Fruit fly (Drosophila melanogaster) whole organism, embryonic: Measurements from ENCODE around the gene UQCR-Q.

Source experiments
- Abd-B ChIP-seq: fragments of 200-800 bp; sonication (Bioruptor generic); optimal IDR thresholded peaks from 2 replicates; lab custom pipeline; 2018; ENCODE audit warnings: missing biosample characterization, mild to moderate bottlenecking, missing genetic modification characterization, moderate library complexity
- Ada2b ChIP-seq: fragments of 200-800 bp; sonication (Bioruptor generic); IDR thresholded peaks from 2 replicates; pipeline ENCODE4 v1.3.6; 2022; ENCODE audit warnings: missing biosample characterization, missing genetic modification characterization
- Awh ChIP-seq: fragments of 200-800 bp; sonication (Bioruptor generic); IDR thresholded peaks from 2 replicates; pipeline ENCODE4, ENCODE4 v1.3.6; 2022; ENCODE audit warnings: missing biosample characterization, missing genetic modification characterization
- Bgb ChIP-seq: fragments of 200-800 bp; sonication (Bioruptor generic); IDR thresholded peaks from 2 replicates; pipeline ENCODE4 v1.3.6; 2022; ENCODE audit warnings: missing biosample characterization, missing genetic modification characterization; ENCODE audit not compliant: partially characterized antibody
- Bteb2 ChIP-seq: fragments of 200-800 bp; sonication (Bioruptor generic); optimal IDR thresholded peaks from 2 replicates; lab custom pipeline; 2016; ENCODE audit warnings: missing biosample characterization, missing genetic modification characterization
- CG10979 ChIP-seq: fragments of 200-800 bp; sonication (Bioruptor generic); optimal IDR thresholded peaks from 2 replicates; lab custom pipeline; 2018; ENCODE audit warnings: missing biosample characterization, mild to moderate bottlenecking, missing genetic modification characterization, moderate library complexity
- CG11456 ChIP-seq: fragments of 200-800 bp; sonication (Bioruptor generic); IDR thresholded peaks from 3 replicates; pipeline ENCODE4 v1.3.6; 2022; ENCODE audit warnings: missing biosample characterization, missing genetic modification characterization
- CG11560 ChIP-seq: fragments of 200-800 bp; sonication (Bioruptor generic); IDR thresholded peaks from 3 replicates; pipeline ENCODE4 v1.3.6; 2022; ENCODE audit warnings: missing biosample characterization, missing genetic modification characterization
- CG11723 ChIP-seq: fragments of 200-800 bp; sonication (Bioruptor generic); optimal IDR thresholded peaks from 2 replicates; lab custom pipeline; 2017; ENCODE audit warnings: missing biosample characterization, mild to moderate bottlenecking, missing genetic modification characterization
- CG13624 ChIP-seq: fragments of 200-800 bp; sonication (Bioruptor generic); optimal IDR thresholded peaks from 2 replicates; lab custom pipeline; 2016; ENCODE audit warnings: missing biosample characterization, missing genetic modification characterization
- CG14014 ChIP-seq: fragments of 200-800 bp; sonication (Bioruptor generic); IDR thresholded peaks from 2 replicates; pipeline ENCODE4 v1.3.6; 2022; ENCODE audit warnings: missing biosample characterization, missing genetic modification characterization
- CG14050 ChIP-seq: fragments of 200-800 bp; sonication (Bioruptor generic); IDR thresholded peaks from 3 replicates; pipeline ENCODE4 v1.3.6; 2022; ENCODE audit warnings: missing biosample characterization, missing genetic modification characterization
- CG14965 ChIP-seq: fragments of 200-800 bp; sonication (Bioruptor generic); optimal IDR thresholded peaks from 2 replicates; lab custom pipeline; 2016; ENCODE audit warnings: missing biosample characterization, missing genetic modification characterization, borderline replicate concordance
- CG17802 ChIP-seq: fragments of 200-800 bp; sonication (Bioruptor generic); optimal IDR thresholded peaks from 2 replicates; lab custom pipeline; 2018; ENCODE audit warnings: missing biosample characterization, mild to moderate bottlenecking, missing genetic modification characterization, moderate library complexity
- CG2202 ChIP-seq: fragments of 200-800 bp; sonication (Bioruptor generic); optimal IDR thresholded peaks from 2 replicates; lab custom pipeline; 2018; ENCODE audit warnings: missing biosample characterization, mild to moderate bottlenecking, missing genetic modification characterization
- CG3065 ChIP-seq: fragments of 200-800 bp; sonication (Bioruptor generic); optimal IDR thresholded peaks from 2 replicates; lab custom pipeline; 2016; ENCODE audit warnings: missing biosample characterization, missing genetic modification characterization
- CG31365 ChIP-seq: fragments of 200-800 bp; sonication (Bioruptor generic); optimal IDR thresholded peaks from 2 replicates; lab custom pipeline; 2018; ENCODE audit warnings: missing biosample characterization, mild to moderate bottlenecking, missing genetic modification characterization
- CG34422 ChIP-seq: fragments of 200-800 bp; sonication (Bioruptor generic); IDR thresholded peaks from 3 replicates; pipeline ENCODE4 v1.3.6; 2022; ENCODE audit warnings: missing biosample characterization, missing genetic modification characterization
- CG4854 ChIP-seq: fragments of 200-800 bp; sonication (Bioruptor generic); optimal IDR thresholded peaks from 2 replicates; lab custom pipeline; 2016; ENCODE audit warnings: missing biosample characterization, missing genetic modification characterization, inconsistent platforms
- CG6654 ChIP-seq: fragments of 200-800 bp; sonication (Bioruptor generic); optimal IDR thresholded peaks from 2 replicates; lab custom pipeline; 2017; ENCODE audit warnings: missing biosample characterization, mild to moderate bottlenecking, missing genetic modification characterization
- CHES-1-like ChIP-seq: fragments of 200-800 bp; sonication (Bioruptor generic); optimal IDR thresholded peaks from 2 replicates; lab custom pipeline; 2016; ENCODE audit warnings: missing biosample characterization, missing genetic modification characterization
- D ChIP-seq, 2 experiments: fragments of 200-800 bp in 1 of 2; fragments of >200 bp in 1 of 2; sonication (Bioruptor generic) in 1 of 2; optimal IDR thresholded peaks; 2 replicates in 1 of 2; 3 replicates in 1 of 2; lab custom pipeline; 2017; ENCODE audit warnings: mild to moderate bottlenecking in 1 of 2, missing biosample characterization in 1 of 2, missing genetic modification characterization in 1 of 2, missing genetic modification reagents in 1 of 2
- Dip3 ChIP-seq: fragments of 200-800 bp; sonication (Bioruptor generic); optimal IDR thresholded peaks from 3 replicates; lab custom pipeline; 2016; ENCODE audit warnings: missing biosample characterization, missing genetic modification characterization
- Dll ChIP-seq: fragments of 200-800 bp; sonication (Bioruptor generic); IDR thresholded peaks from 4 replicates; pipeline ENCODE4 v1.3.6; 2022; ENCODE audit warnings: missing biosample characterization, missing genetic modification characterization; ENCODE audit not compliant: partially characterized antibody
- Drgx ChIP-seq: fragments of 200-800 bp; sonication (Bioruptor generic); IDR thresholded peaks from 2 replicates; pipeline ENCODE4 v1.3.6; 2022; ENCODE audit warnings: missing biosample characterization, missing genetic modification characterization
- Fer2 ChIP-seq: fragments of 200-800 bp; sonication (Bioruptor generic); optimal IDR thresholded peaks from 2 replicates; lab custom pipeline; 2018; ENCODE audit warnings: missing biosample characterization, mild to moderate bottlenecking, missing genetic modification characterization, moderate library complexity
- Hmr ChIP-seq: fragments of 200-800 bp; sonication (Bioruptor generic); optimal IDR thresholded peaks from 3 replicates; lab custom pipeline; 2017; ENCODE audit warnings: mild to moderate bottlenecking, missing biosample characterization, missing genetic modification reagents, missing genetic modification characterization
- Mad ChIP-seq: fragments of 200-800 bp; sonication (Bioruptor generic); optimal IDR thresholded peaks from 2 replicates; lab custom pipeline; 2016; ENCODE audit warnings: missing biosample characterization, missing genetic modification characterization
- Oaz ChIP-seq: fragments of 200-800 bp; sonication (Bioruptor generic); IDR thresholded peaks from 2 replicates; pipeline ENCODE4 v1.3.6; 2022; ENCODE audit warnings: missing biosample characterization, missing genetic modification characterization
- Ptx1 ChIP-seq: fragments of 200-800 bp; sonication (Bioruptor generic); IDR thresholded peaks from 2 replicates; pipeline ENCODE4 v1.3.6; 2022; ENCODE audit warnings: missing biosample characterization, missing genetic modification characterization
- Ravus ChIP-seq: fragments of 200-800 bp; sonication (Bioruptor generic); IDR thresholded peaks from 2 replicates; pipeline ENCODE4 v1.3.6; 2022; ENCODE audit warnings: missing biosample characterization, missing genetic modification characterization
- Scr ChIP-seq: fragments of 200-800 bp; sonication (Bioruptor generic); IDR thresholded peaks from 2 replicates; pipeline ENCODE4 v1.3.6; 2022; ENCODE audit warnings: missing biosample characterization, missing genetic modification characterization; ENCODE audit not compliant: partially characterized antibody
- Sox100B ChIP-seq: fragments of 200-800 bp; sonication (Bioruptor generic); optimal IDR thresholded peaks from 3 replicates; lab custom pipeline; 2018; ENCODE audit warnings: missing biosample characterization, mild to moderate bottlenecking, missing genetic modification characterization
- Usf ChIP-seq: fragments of 200-800 bp; sonication (Bioruptor generic); optimal IDR thresholded peaks from 2 replicates; lab custom pipeline; 2017; ENCODE audit warnings: missing genotype, missing biosample characterization, missing genetic modification characterization
- chinmo ChIP-seq: fragments of 200-800 bp; sonication (Bioruptor generic); IDR thresholded peaks from 4 replicates; pipeline ENCODE4 v1.3.6; 2022; ENCODE audit warnings: missing biosample characterization, missing genetic modification characterization; ENCODE audit not compliant: partially characterized antibody
- crp ChIP-seq, 2 experiments: fragments of 200-800 bp; sonication (Bioruptor generic); optimal IDR thresholded peaks; 2 replicates in 1 of 2; 3 replicates in 1 of 2; lab custom pipeline; 2017; ENCODE audit warnings: missing biosample characterization in 2 of 2, missing genetic modification characterization in 2 of 2, mild to moderate bottlenecking in 1 of 2, moderate library complexity in 1 of 2
- dysf ChIP-seq: fragments of 200-800 bp; sonication (Bioruptor generic); IDR thresholded peaks from 3 replicates; pipeline ENCODE4 v1.3.6; 2022; ENCODE audit warnings: missing biosample characterization, missing genetic modification characterization
- emc ChIP-seq: fragments of 200-800 bp; sonication (Bioruptor generic); optimal IDR thresholded peaks from 2 replicates; lab custom pipeline; 2016; ENCODE audit warnings: missing biosample characterization, missing genetic modification characterization
- eyg ChIP-seq: fragments of 200-800 bp; sonication (Bioruptor generic); optimal IDR thresholded peaks from 3 replicates; lab custom pipeline; 2016; ENCODE audit warnings: missing biosample characterization, missing genetic modification characterization
- hbn ChIP-seq: fragments of 200-800 bp; sonication (Bioruptor generic); IDR thresholded peaks from 2 replicates; pipeline ENCODE4 v1.3.6; 2022; ENCODE audit warnings: missing biosample characterization, missing genetic modification characterization; ENCODE audit not compliant: partially characterized antibody
- insv ChIP-seq, 2 experiments: fragments of 200-800 bp; sonication (Bioruptor generic); optimal IDR thresholded peaks; 3 replicates each; lab custom pipeline; 2016 to 2018; ENCODE audit warnings: missing biosample characterization in 2 of 2, missing genetic modification characterization in 2 of 2
- jigr1 ChIP-seq: fragments of 200-800 bp; sonication (Bioruptor generic); IDR thresholded peaks from 3 replicates; pipeline ENCODE4 v1.3.6; 2022; ENCODE audit warnings: missing biosample characterization, missing genetic modification characterization
- lola ChIP-seq, 3 experiments: fragments of >200 bp in 2 of 3; fragments of 200-800 bp in 1 of 3; sonication (Bioruptor generic) in 1 of 3; optimal IDR thresholded peaks; 2 replicates each; lab custom pipeline; 2017 to 2019; ENCODE audit warnings: missing biosample characterization in 3 of 3, missing genetic modification characterization in 3 of 3, mild to moderate bottlenecking in 1 of 3, moderate library complexity in 1 of 3
- mirr ChIP-seq: fragments of 200-800 bp; sonication (Bioruptor generic); optimal IDR thresholded peaks from 3 replicates; lab custom pipeline; 2018; ENCODE audit warnings: missing biosample characterization, mild to moderate bottlenecking, missing genetic modification characterization
- pho ChIP-seq: fragments of 200-800 bp; sonication (Bioruptor generic); optimal IDR thresholded peaks from 2 replicates; lab custom pipeline; 2016; ENCODE audit warnings: missing biosample characterization, missing genetic modification characterization
- run ChIP-seq: fragments of 200-800 bp; sonication (Bioruptor generic); optimal IDR thresholded peaks from 3 replicates; lab custom pipeline; 2018; ENCODE audit warnings: missing biosample characterization, mild to moderate bottlenecking, missing genetic modification characterization
- seq ChIP-seq: fragments of 200-800 bp; sonication (Bioruptor generic); IDR thresholded peaks from 2 replicates; pipeline ENCODE4 v1.3.6; 2022; ENCODE audit warnings: missing biosample characterization, missing genetic modification characterization
- slbo ChIP-seq: fragments of 200-800 bp; sonication (Bioruptor generic); IDR thresholded peaks from 2 replicates; pipeline ENCODE4 v1.3.6; 2022; ENCODE audit warnings: missing biosample characterization, missing genetic modification characterization
- tgo ChIP-seq: fragments of 200-800 bp; sonication (Bioruptor generic); IDR thresholded peaks from 3 replicates; pipeline ENCODE4 v1.3.6; 2022; ENCODE audit warnings: missing biosample characterization, missing genetic modification characterization
- tx ChIP-seq: fragments of 200-800 bp; sonication (Bioruptor generic); optimal IDR thresholded peaks from 2 replicates; lab custom pipeline; 2016; ENCODE audit warnings: missing biosample characterization, missing genetic modification characterization

UQCR-Q gene

DNA sequence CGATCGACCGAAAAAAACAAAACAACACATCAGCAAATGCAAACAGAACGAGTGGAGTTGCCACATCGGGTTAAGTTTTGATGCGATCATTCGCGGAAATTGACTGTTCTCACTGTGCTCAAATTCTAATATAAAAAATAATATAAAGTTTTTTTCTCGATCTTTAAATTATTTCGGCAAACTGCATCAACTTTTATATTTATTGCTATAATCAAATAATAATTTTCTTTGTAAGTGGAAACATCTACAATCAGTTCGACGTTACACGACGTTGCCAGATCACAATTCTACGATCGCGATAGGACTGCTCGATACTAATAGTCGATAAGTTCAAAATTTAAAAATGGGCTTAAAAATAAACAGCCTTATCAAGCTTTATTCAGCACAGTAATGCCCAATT, 45.8 kb upstream of the UQCR-Q start, which contains the start of gene Gorab (continued):
- TF ChIP-seq Drgx (GFP tag; lab: Robert Waterston, UW) = peak; percentile 90
- peak; percentile 63 for TF ChIP-seq CG11723
- peak; percentile 79 for TF ChIP-seq pho (GFP tag; lab: Kevin White, UChicago)
- TF ChIP-seq Dll = peak; percentile 73
- TF ChIP-seq emc (GFP tag; lab: Kevin White, UChicago) = peak; percentile 38
- peak; percentile 79 for TF ChIP-seq Ravus
- TF ChIP-seq Sox100B = peak; percentile 69
- peak; percentile 91 for TF ChIP-seq CG17802 (tag; lab: Kevin White, UChicago)
- TF ChIP-seq CG2202 (tag; lab: Kevin White, UChicago) = peak; percentile 57
- TF ChIP-seq slbo (GFP tag; lab: Robert Waterston, UW) = peak; percentile 98
- TF ChIP-seq Bteb2 = peak; percentile 84
- TF ChIP-seq run (tag; lab: Kevin White, UChicago) = no peak
- peak; percentile 57 for TF ChIP-seq hbn (GFP tag; lab: Robert Waterston, UW)
- TF ChIP-seq insv (GFP tag; optimal IDR thresholded peaks at IDR 0.05; lab: Kevin White, UChicago) = peak in 1 of 2 experiments; percentile 30
- peak; percentile 96 for TF ChIP-seq tgo
- peak; percentile 80 for TF ChIP-seq tx (GFP tag; lab: Kevin White, UChicago)
- TF ChIP-seq Awh = peak; percentile 91
- no peak for TF ChIP-seq CG14965 (GFP tag; lab: Kevin White, UChicago)
- TF ChIP-seq CG4854 (GFP tag; lab: Kevin White, UChicago) = peak; percentile 79
- TF ChIP-seq CG14014 (GFP tag; lab: Robert Waterston, UW) = peak; percentile 94
- TF ChIP-seq Mad (GFP tag; lab: Kevin White, UChicago) = peak; percentile 92
- TF ChIP-seq CG31365 (tag; lab: Kevin White, UChicago) = no peak
- peak; percentile 80 for TF ChIP-seq Dip3 (GFP tag; lab: Kevin White, UChicago)
- peak; percentile 80 for TF ChIP-seq Oaz
- peak; percentile 79 for TF ChIP-seq Fer2
- TF ChIP-seq Ada2b = peak; percentile 96
- peak; percentile 97 for TF ChIP-seq dysf (GFP tag; lab: Robert Waterston, UW)
- peak; percentile 96 for TF ChIP-seq Abd-B (GFP tag; lab: Kevin White, UChicago)
- peak; percentile 46 for TF ChIP-seq CG3065 (GFP tag; lab: Kevin White, UChicago)
- peak; percentile 90 for TF ChIP-seq seq (GFP tag; lab: Robert Waterston, UW)
- TF ChIP-seq Ptx1 = peak; percentile 98
- TF ChIP-seq mirr (GFP tag; lab: Kevin White, UChicago) = no peak
- TF ChIP-seq Usf = peak; percentile 78
- peak; percentile 96 for TF ChIP-seq CG11456 (GFP tag; lab: Robert Waterston, UW)
- peak; percentile 89 for TF ChIP-seq jigr1 (GFP tag; lab: Robert Waterston, UW)
- TF ChIP-seq chinmo (GFP tag; lab: Robert Waterston, UW) = 0 out of 4 replicates have a peak, but pooled peaks have one; percentile 5
- peak; percentile 93 for TF ChIP-seq CG11560 (tag; lab: Robert Waterston, UW)
- TF ChIP-seq CG13624 (GFP tag; lab: Kevin White, UChicago) = peak; percentile 77
- peak; percentile 56 for TF ChIP-seq Bgb (GFP tag; lab: Robert Waterston, UW)
- TF ChIP-seq CG10979 (tag; lab: Kevin White, UChicago) = peak; percentile 77
- peak; percentile 97 for TF ChIP-seq CG34422 (GFP tag; lab: Robert Waterston, UW)
- peak; percentile 72 for TF ChIP-seq CHES-1-like (GFP tag; lab: Kevin White, UChicago)
- TF ChIP-seq eyg = no peak
- TF ChIP-seq CG14050 (GFP tag; lab: Robert Waterston, UW) = peak; percentile 91
- TF ChIP-seq crp (GFP tag; optimal IDR thresholded peaks at IDR 0.05; lab: Kevin White, UChicago) = peak in 1 of 2 experiments; percentile 70
- TF ChIP-seq Hmr (GFP tag; lab: Kevin White, UChicago) = peak; percentile 67
- TF ChIP-seq Scr (GFP tag; lab: Robert Waterston, UW) = peak; percentile 57
- peak; percentile 43 for TF ChIP-seq CG6654 (GFP tag; lab: Kevin White, UChicago)
- TF ChIP-seq lola (GFP tag; optimal IDR thresholded peaks at IDR 0.05; lab: Kevin White, UChicago) = peak in 1 of 3 experiments; percentile 86
- no peak for TF ChIP-seq D (optimal IDR thresholded peaks at IDR 0.05; lab: Kevin White, UChicago)
- TF ChIP-seq D (GFP tag; optimal IDR thresholded peaks at IDR 0.05; lab: Kevin White, UChicago) = peak; percentile 78
